Worm (Caenorhabditis elegans): Measurements from ENCODE around the gene F08H9.3.

- TF ChIP-seq dao-5 (tag; optimal IDR thresholded peaks at IDR 0.05) (no peak), W03F9.2 (tag; optimal IDR thresholded peaks at IDR 0.05) (no peak), him-1 (tag; optimal IDR thresholded peaks at IDR 0.05) (no peak)
Measured at ce11 chrV:14481401-14481800, 18.3 kb upstream of the F08H9.3 start, which contains the start of gene R02D5.7.
